Worm (Caenorhabditis elegans) whole organism, late embryonic: ENCODE measurements around the gene mre-11.

Experiments used
- C08G9.2 ChIP-seq: sonication (generic microtip); optimal IDR thresholded peaks from 2 replicates; lab custom pipeline; 2016; ENCODE audit warnings: mild to moderate bottlenecking, missing genetic modification characterization, moderate library complexity, missing compliant biosample characterization
- C38D4.7 ChIP-seq: fragments of 200-800 bp; sonication (Bioruptor generic); optimal IDR thresholded peaks from 2 replicates; lab custom pipeline; 2018; ENCODE audit warnings: mild to moderate bottlenecking, missing genetic modification characterization, moderate library complexity, missing compliant biosample characterization
- F13H6.1 ChIP-seq: sonication (generic microtip); optimal IDR thresholded peaks from 2 replicates; lab custom pipeline; 2016; ENCODE audit warnings: missing genetic modification characterization, missing compliant biosample characterization
- K09A11.1 ChIP-seq: sonication (generic microtip); optimal IDR thresholded peaks from 2 replicates; lab custom pipeline; 2017; ENCODE audit warnings: antibody characterized with exemption, mild to moderate bottlenecking, missing genetic modification characterization, missing compliant biosample characterization; ENCODE audit not compliant: insufficient read depth
- T23F11.4 ChIP-seq: fragments of 200-800 bp; sonication (Bioruptor generic); optimal IDR thresholded peaks from 2 replicates; lab custom pipeline; 2018; ENCODE audit warnings: mild to moderate bottlenecking, missing genetic modification characterization, missing compliant biosample characterization
- Y22D7AL.16 ChIP-seq: sonication (generic microtip); optimal IDR thresholded peaks from 2 replicates; lab custom pipeline; 2016; ENCODE audit warnings: missing genetic modification characterization, missing compliant biosample characterization
- ahr-1 ChIP-seq: sonication (generic microtip); optimal IDR thresholded peaks from 2 replicates; lab custom pipeline; 2016; ENCODE audit warnings: missing genetic modification characterization, missing compliant biosample characterization
- ama-1 ChIP-seq: fragments of 150-350 bp; optimal IDR thresholded peaks from 2 replicates; lab custom pipeline; 2014
- ceh-18 ChIP-seq: sonication (generic microtip); optimal IDR thresholded peaks from 2 replicates; lab custom pipeline; 2016; ENCODE audit warnings: missing genetic modification characterization, missing compliant biosample characterization
- ceh-19 ChIP-seq: fragments of 200-800 bp; sonication (Bioruptor generic); optimal IDR thresholded peaks from 2 replicates; lab custom pipeline; 2018; ENCODE audit warnings: mild to moderate bottlenecking, missing genetic modification characterization, missing compliant biosample characterization
- ceh-2 ChIP-seq: sonication (generic microtip); optimal IDR thresholded peaks from 2 replicates; lab custom pipeline; 2016; ENCODE audit warnings: missing genotype, missing genetic modification characterization, missing compliant biosample characterization
- ceh-24 ChIP-seq: sonication (generic microtip); optimal IDR thresholded peaks from 2 replicates; lab custom pipeline; 2016; ENCODE audit warnings: mild to moderate bottlenecking, missing genetic modification characterization, missing compliant biosample characterization
- ceh-30 ChIP-seq: fragments of 150-350 bp; optimal IDR thresholded peaks from 2 replicates; lab custom pipeline; 2014; ENCODE audit warnings: missing biosample characterization, missing genetic modification characterization
- ceh-34 ChIP-seq: sonication (generic microtip); optimal IDR thresholded peaks from 2 replicates; lab custom pipeline; 2016; ENCODE audit warnings: mild to moderate bottlenecking, missing genetic modification characterization, missing compliant biosample characterization
- ceh-45 ChIP-seq: fragments of 200-800 bp; sonication (Bioruptor generic); IDR thresholded peaks from 2 replicates; pipeline ENCODE4 v1.3.6; 2022; ENCODE audit warnings: missing genetic modification reagents, missing genetic modification characterization, missing compliant biosample characterization
- che-1 ChIP-seq: sonication (generic microtip); optimal IDR thresholded peaks from 2 replicates; lab custom pipeline; 2016; ENCODE audit warnings: mild to moderate bottlenecking, missing genetic modification characterization, missing compliant biosample characterization
- dmd-4 ChIP-seq: sonication (generic microtip); optimal IDR thresholded peaks from 2 replicates; lab custom pipeline; 2016; ENCODE audit warnings: borderline replicate concordance, missing genetic modification characterization, missing compliant biosample characterization
- elt-2 ChIP-seq: sonication (generic microtip); optimal IDR thresholded peaks from 2 replicates; lab custom pipeline; 2016; ENCODE audit warnings: missing genetic modification reagents, missing genetic modification characterization, missing compliant biosample characterization
- elt-4 ChIP-seq: sonication (generic microtip); optimal IDR thresholded peaks from 2 replicates; lab custom pipeline; 2016; ENCODE audit warnings: missing genetic modification characterization, missing compliant biosample characterization
- ets-4 ChIP-seq: sonication (generic microtip); optimal IDR thresholded peaks from 2 replicates; lab custom pipeline; 2016; ENCODE audit warnings: missing genetic modification characterization, missing compliant biosample characterization
- fax-1 ChIP-seq: sonication (generic microtip); optimal IDR thresholded peaks from 2 replicates; lab custom pipeline; 2016; ENCODE audit warnings: missing genotype, missing genetic modification characterization, missing compliant biosample characterization
- fkh-10 ChIP-seq: fragments of 150-350 bp; optimal IDR thresholded peaks from 2 replicates; lab custom pipeline; 2014; ENCODE audit warnings: missing biosample characterization, missing genetic modification reagents, missing genetic modification characterization
- fkh-6 ChIP-seq: sonication (generic microtip); optimal IDR thresholded peaks from 2 replicates; lab custom pipeline; 2016; ENCODE audit warnings: missing genetic modification characterization, missing compliant biosample characterization
- gmeb-2 ChIP-seq: sonication (generic microtip); optimal IDR thresholded peaks from 2 replicates; lab custom pipeline; 2016; ENCODE audit warnings: missing genetic modification characterization, inconsistent platforms, missing compliant biosample characterization
- hlh-15 ChIP-seq: sonication (generic microtip); optimal IDR thresholded peaks from 2 replicates; lab custom pipeline; 2016; ENCODE audit warnings: missing genetic modification characterization, missing compliant biosample characterization
- hlh-6 ChIP-seq: sonication (generic microtip); optimal IDR thresholded peaks from 2 replicates; lab custom pipeline; 2016; ENCODE audit warnings: missing genotype, missing genetic modification characterization, missing compliant biosample characterization
- hlh-8 ChIP-seq: sonication (generic microtip); optimal IDR thresholded peaks from 2 replicates; lab custom pipeline; 2016; ENCODE audit warnings: missing genotype, missing genetic modification characterization, missing compliant biosample characterization
- lim-6 ChIP-seq: sonication (generic microtip); optimal IDR thresholded peaks from 2 replicates; lab custom pipeline; 2016; ENCODE audit warnings: missing genetic modification characterization, missing compliant biosample characterization
- lin-11 ChIP-seq: fragments of 200-800 bp; sonication (Bioruptor generic); optimal IDR thresholded peaks from 2 replicates; lab custom pipeline; 2018; ENCODE audit warnings: mild to moderate bottlenecking, missing genetic modification characterization, missing compliant biosample characterization
- madf-2 ChIP-seq: sonication (generic microtip); optimal IDR thresholded peaks from 2 replicates; lab custom pipeline; 2017; ENCODE audit warnings: missing genetic modification characterization, missing compliant biosample characterization
- mec-3 ChIP-seq: sonication (generic microtip); optimal IDR thresholded peaks from 2 replicates; lab custom pipeline; 2016; ENCODE audit warnings: borderline replicate concordance, missing genetic modification characterization, missing compliant biosample characterization
- nhr-11 ChIP-seq: fragments of 150-350 bp; optimal IDR thresholded peaks from 2 replicates; lab custom pipeline; 2014; ENCODE audit warnings: missing biosample characterization, missing genetic modification characterization
- nhr-232 ChIP-seq: sonication (generic microtip); optimal IDR thresholded peaks from 2 replicates; lab custom pipeline; 2016; ENCODE audit warnings: missing genetic modification characterization, missing compliant biosample characterization
- npax-4 ChIP-seq: sonication (generic microtip); optimal IDR thresholded peaks from 2 replicates; lab custom pipeline; 2016; ENCODE audit warnings: missing genetic modification characterization, missing compliant biosample characterization
- odd-2 ChIP-seq: sonication (generic microtip); optimal IDR thresholded peaks from 2 replicates; lab custom pipeline; 2017; ENCODE audit warnings: antibody characterized with exemption, mild to moderate bottlenecking, missing genetic modification characterization, missing compliant biosample characterization
- pat-9 ChIP-seq: fragments of 200-800 bp; sonication (Bioruptor generic); optimal IDR thresholded peaks from 2 replicates; lab custom pipeline; 2018; ENCODE audit warnings: mild to moderate bottlenecking, missing genetic modification characterization, moderate library complexity, missing compliant biosample characterization
- pax-1 ChIP-seq: fragments of 150-350 bp; optimal IDR thresholded peaks from 2 replicates; lab custom pipeline; 2014; ENCODE audit warnings: missing biosample characterization, missing genetic modification characterization
- pha-2 ChIP-seq: sonication (generic microtip); optimal IDR thresholded peaks from 2 replicates; lab custom pipeline; 2017; ENCODE audit warnings: mild to moderate bottlenecking, missing genetic modification characterization, missing compliant biosample characterization
- pha-4 ChIP-seq: fragments of 150-350 bp; optimal IDR thresholded peaks from 2 replicates; lab custom pipeline; 2018; ENCODE audit warnings: missing biosample characterization, missing genetic modification reagents, missing genetic modification characterization
- pqm-1 ChIP-seq: sonication (generic microtip); optimal IDR thresholded peaks from 2 replicates; lab custom pipeline; 2016; ENCODE audit warnings: missing genetic modification characterization, missing compliant biosample characterization
- pros-1 ChIP-seq: fragments of 150-350 bp; optimal IDR thresholded peaks from 2 replicates; lab custom pipeline; 2014; ENCODE audit warnings: missing biosample characterization, missing genetic modification reagents, missing genetic modification characterization
- ref-2 ChIP-seq: sonication (generic microtip); optimal IDR thresholded peaks from 2 replicates; lab custom pipeline; 2016; ENCODE audit warnings: missing genetic modification characterization, missing compliant biosample characterization
- sdc-2 ChIP-seq: sonication (generic microtip); optimal IDR thresholded peaks from 2 replicates; lab custom pipeline; 2016; ENCODE audit warnings: missing genotype, missing genetic modification characterization, missing compliant biosample characterization
- sox-2 ChIP-seq: fragments of 200-800 bp; sonication (Bioruptor generic); IDR thresholded peaks from 2 replicates; pipeline ENCODE4 v1.3.6; 2022; ENCODE audit warnings: missing genetic modification reagents, missing genetic modification characterization, missing compliant biosample characterization
- tbx-2 ChIP-seq: sonication (generic microtip); optimal IDR thresholded peaks from 2 replicates; lab custom pipeline; 2016; ENCODE audit warnings: missing genetic modification characterization, missing compliant biosample characterization
- tbx-7 ChIP-seq: sonication (generic microtip); optimal IDR thresholded peaks from 2 replicates; lab custom pipeline; 2016; ENCODE audit warnings: missing genotype, missing genetic modification characterization, missing compliant biosample characterization
- ttx-3 ChIP-seq: sonication (generic microtip); optimal IDR thresholded peaks from 2 replicates; lab custom pipeline; 2016; ENCODE audit warnings: missing genetic modification reagents, missing genetic modification characterization, missing compliant biosample characterization
- unc-3 ChIP-seq, 2 experiments: fragments of 200-800 bp in 1 of 2; sonication (Bioruptor generic) in 1 of 2; sonication (generic microtip) in 1 of 2; conservative IDR thresholded peaks in 1 of 2; optimal IDR thresholded peaks in 1 of 2; 2 replicates each; pipeline versions ENCODE4 v1.3.6 to Lab custom; 2016 to 2022; ENCODE audit warnings: missing compliant biosample characterization in 2 of 2, missing genetic modification characterization in 2 of 2, missing genetic modification reagents in 1 of 2
- unc-42 ChIP-seq: sonication (generic microtip); optimal IDR thresholded peaks from 2 replicates; lab custom pipeline; 2016; ENCODE audit warnings: missing genotype, missing genetic modification characterization, missing compliant biosample characterization
- unc-55 ChIP-seq: sonication (generic microtip); optimal IDR thresholded peaks from 2 replicates; lab custom pipeline; 2017; ENCODE audit warnings: missing biosample characterization, missing genetic modification reagents, missing genetic modification characterization
- unc-86 ChIP-seq: sonication (generic microtip); optimal IDR thresholded peaks from 2 replicates; lab custom pipeline; 2016; ENCODE audit warnings: missing genetic modification characterization, missing compliant biosample characterization
- zip-5 ChIP-seq: sonication (generic microtip); optimal IDR thresholded peaks from 2 replicates; lab custom pipeline; 2016; ENCODE audit warnings: missing genetic modification characterization, missing compliant biosample characterization

The mre-11 gene

ce11 chrV:10716865-10717713 lies 19.6 kb downstream of the mre-11 start:
- TF ChIP-seq pqm-1 (tag; lab: Kevin White, UChicago) (no peak), odd-2 (tag; lab: Kevin White, UChicago) (no peak), ets-4 (tag; lab: Kevin White, UChicago) (no peak), madf-2 (no peak), ceh-45 (GFP tag; lab: Robert Waterston, UW) (no peak), pax-1 (tag; lab: Kevin White, UChicago) (no peak), pha-2 (peak; percentile 56), T23F11.4 (GFP tag; lab: Kevin White, UChicago) (peak; percentile 28), fax-1 (no peak), lim-6 (no peak), tbx-7 (tag; lab: Kevin White, UChicago) (no peak), ahr-1 (tag; lab: Kevin White, UChicago) (no peak), hlh-6 (tag; lab: Kevin White, UChicago) (no peak), ceh-19 (GFP tag; lab: Kevin White, UChicago) (no peak), nhr-232 (tag; lab: Kevin White, UChicago) (peak; percentile 34), pat-9 (no peak), hlh-8 (tag; lab: Kevin White, UChicago) (no peak), pha-4 (tag; lab: Kevin White, UChicago) (no peak), ceh-34 (tag; lab: Kevin White, UChicago) (peak; percentile 65), hlh-15 (tag; lab: Kevin White, UChicago) (no peak), Y22D7AL.16 (tag; lab: Kevin White, UChicago) (no peak), unc-86 (tag; lab: Kevin White, UChicago) (no peak), ceh-2 (tag; lab: Kevin White, UChicago) (peak; percentile 23), tbx-2 (tag; lab: Kevin White, UChicago) (peak; percentile 63), F13H6.1 (tag; lab: Kevin White, UChicago) (peak; percentile 2), zip-5 (tag; lab: Kevin White, UChicago) (no peak), unc-55 (GFP tag; lab: Kevin White, UChicago) (no peak), ttx-3 (tag; lab: Kevin White, UChicago) (peak; percentile 20), elt-4 (tag; lab: Kevin White, UChicago) (no peak), unc-42 (tag; lab: Kevin White, UChicago) (peak; percentile 44), ceh-18 (tag; lab: Kevin White, UChicago) (peak; percentile 42), fkh-6 (tag; lab: Kevin White, UChicago) (peak; percentile 61), unc-3 (GFP tag; conservative IDR thresholded peaks at IDR 0.05; lab: Robert Waterston, UW) (no peak), unc-3 (tag; optimal IDR thresholded peaks at IDR 0.05; lab: Kevin White, UChicago) (no peak), fkh-10 (GFP tag; lab: Kevin White, UChicago) (no peak), ama-1 (no peak), pros-1 (tag; lab: Kevin White, UChicago) (no peak), dmd-4 (tag; lab: Kevin White, UChicago) (no peak), ceh-30 (tag; lab: Kevin White, UChicago) (no peak), ceh-24 (tag; lab: Kevin White, UChicago) (no peak), che-1 (tag; lab: Kevin White, UChicago) (no peak), mec-3 (tag; lab: Kevin White, UChicago) (no peak), C38D4.7 (GFP tag; lab: Kevin White, UChicago) (peak; percentile 29), ref-2 (peak; percentile 32), lin-11 (tag; lab: Kevin White, UChicago) (no peak), K09A11.1 (tag; lab: Kevin White, UChicago) (no peak), C08G9.2 (tag; lab: Kevin White, UChicago) (peak; percentile 1), npax-4 (tag; lab: Kevin White, UChicago) (no peak), gmeb-2 (tag; lab: Kevin White, UChicago) (no peak), nhr-11 (tag; lab: Kevin White, UChicago) (no peak), sox-2 (GFP tag; lab: Robert Waterston, UW) (no peak), sdc-2 (no peak), elt-2 (no peak)
